Fruit fly (Drosophila melanogaster) whole organism, adult: Measurements from ENCODE around the gene Snap24.

Experiments used
- Crg-1 ChIP-seq: fragments of 200-800 bp; sonication (Bioruptor generic); optimal IDR thresholded peaks from 2 replicates; lab custom pipeline; 2016; ENCODE audit warnings: missing biosample characterization, missing genetic modification characterization
- bab1 ChIP-seq: fragments of 200-800 bp; sonication (Bioruptor generic); optimal IDR thresholded peaks from 3 replicates; lab custom pipeline; 2019; ENCODE audit warnings: missing biosample characterization, mild to moderate bottlenecking, missing genetic modification characterization, moderate library complexity

- TF ChIP-seq Crg-1 (no peak), bab1 (GFP tag; lab: Kevin White, UChicago) (peak; percentile 62)
Observed at dm6 chr3R:9783240-9783917, 20.4 kb upstream of the Snap24 start.
